Worm (Caenorhabditis elegans) whole organism, midembryonic: Measurements from ENCODE around the gene casy-1.

Source experiments
- T22C8.4 ChIP-seq: fragments of 200-800 bp; sonication (Bioruptor generic); IDR thresholded peaks from 2 replicates; pipeline ENCODE4 v1.3.6; 2022; ENCODE audit warnings: missing genetic modification characterization, missing compliant biosample characterization
- cog-1 ChIP-seq: sonication (generic microtip); optimal IDR thresholded peaks from 2 replicates; lab custom pipeline; 2016; ENCODE audit warnings: missing genetic modification characterization, missing compliant biosample characterization
- flt-1 ChIP-seq: fragments of 200-800 bp; sonication (Bioruptor generic); IDR thresholded peaks from 2 replicates; pipeline ENCODE4 v1.3.6; 2022; ENCODE audit warnings: missing genetic modification characterization, missing compliant biosample characterization
- klf-2 ChIP-seq: fragments of 200-800 bp; sonication (Bioruptor generic); conservative IDR thresholded peaks from 2 replicates; pipeline ENCODE4 v1.3.6; 2022; ENCODE audit warnings: missing genetic modification reagents, missing genetic modification characterization, missing compliant biosample characterization
- med-1 ChIP-seq: sonication (generic microtip); optimal IDR thresholded peaks from 2 replicates; lab custom pipeline; 2017; ENCODE audit warnings: missing genetic modification characterization, mild to moderate bottlenecking, missing compliant biosample characterization, antibody characterized with exemption, missing genetic modification reagents; ENCODE audit not compliant: insufficient read depth
- ref-1 ChIP-seq: fragments of 200-800 bp; sonication (Bioruptor generic); conservative IDR thresholded peaks from 2 replicates; pipeline ENCODE4 v1.3.6; 2022; ENCODE audit warnings: missing genetic modification reagents, missing genetic modification characterization, missing compliant biosample characterization
- tab-1 ChIP-seq: fragments of 200-800 bp; sonication (Bioruptor generic); IDR thresholded peaks from 2 replicates; pipeline ENCODE4 v1.3.6; 2022; ENCODE audit warnings: missing genetic modification characterization, missing compliant biosample characterization
- ztf-23 ChIP-seq: fragments of 200-800 bp; sonication (Bioruptor generic); IDR thresholded peaks from 2 replicates; pipeline ENCODE4 v1.3.6; 2022; ENCODE audit warnings: missing genetic modification reagents, missing genetic modification characterization, missing compliant biosample characterization
- ztf-29 ChIP-seq: fragments of 200-800 bp; sonication (Bioruptor generic); IDR thresholded peaks from 2 replicates; pipeline ENCODE4 v1.3.6; 2022; ENCODE audit warnings: missing genetic modification reagents, missing genetic modification characterization, missing compliant biosample characterization

The casy-1 gene

ce11 chrII:5952214-5952613 is 4.3 kb downstream of the casy-1 start:
- TF ChIP-seq klf-2 (GFP tag; lab: Robert Waterston, UW) (no peak), cog-1 (tag; lab: Kevin White, UChicago) (no peak), flt-1 (GFP tag; lab: Robert Waterston, UW) (no peak), ztf-23 (GFP tag; lab: Robert Waterston, UW) (no peak), T22C8.4 (GFP tag; lab: Robert Waterston, UW) (no peak), tab-1 (no peak), med-1 (GFP tag; lab: Kevin White, UChicago) (no peak), ref-1 (no peak), ztf-29 (GFP tag; lab: Robert Waterston, UW) (no peak)

ce11 chrII:5951745-5952144 is 4.7 kb downstream of the casy-1 start:
- TF ChIP-seq T22C8.4 (GFP tag; lab: Robert Waterston, UW) (no peak), klf-2 (GFP tag; lab: Robert Waterston, UW) (no peak), cog-1 (tag; lab: Kevin White, UChicago) (no peak), med-1 (GFP tag; lab: Kevin White, UChicago) (no peak), ztf-29 (GFP tag; lab: Robert Waterston, UW) (no peak), tab-1 (no peak), ztf-23 (GFP tag; lab: Robert Waterston, UW) (no peak), flt-1 (GFP tag; lab: Robert Waterston, UW) (no peak), ref-1 (no peak)

DNA sequence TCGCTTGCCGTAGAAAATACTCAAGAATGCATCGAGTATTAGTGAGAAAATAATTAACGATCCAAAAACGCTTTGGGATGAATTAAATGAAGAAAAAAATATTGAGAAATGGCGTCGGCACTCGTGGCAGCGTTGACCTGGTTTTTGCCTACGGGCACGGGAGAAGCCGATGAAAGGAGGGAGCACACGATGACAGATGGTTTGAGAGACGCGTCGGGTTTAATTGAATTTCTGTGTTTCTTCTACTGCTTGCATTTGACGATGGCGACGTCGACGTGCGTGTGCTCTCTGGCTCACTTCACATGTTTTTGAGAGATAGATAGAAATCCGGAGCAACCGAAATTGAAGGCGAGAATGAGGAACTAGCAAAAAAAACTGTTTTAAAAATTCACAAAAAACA is 5.8 kb downstream of the casy-1 start:
- no peak for TF ChIP-seq ztf-29 (GFP tag; lab: Robert Waterston, UW)
- no peak for TF ChIP-seq flt-1 (GFP tag; lab: Robert Waterston, UW)
- TF ChIP-seq T22C8.4 (GFP tag; lab: Robert Waterston, UW), result no peak
- no peak for TF ChIP-seq ref-1
- TF ChIP-seq tab-1, result no peak

ce11 chrII:5948681-5949080 is 7.8 kb downstream of the casy-1 start:
- no peak for TF ChIP-seq T22C8.4 (GFP tag; lab: Robert Waterston, UW)
- TF ChIP-seq tab-1, result 0 out of 2 replicates have a peak, but pooled peaks have one; percentile 19

ce11 chrII:5946438-5946837 is 10.0 kb downstream of the casy-1 start:
- TF ChIP-seq ztf-29 (GFP tag; lab: Robert Waterston, UW), result no peak
- no peak for TF ChIP-seq cog-1 (tag; lab: Kevin White, UChicago)
- no peak for TF ChIP-seq ref-1
- TF ChIP-seq tab-1, result no peak
- TF ChIP-seq flt-1 (GFP tag; lab: Robert Waterston, UW), result no peak

- TF ChIP-seq ref-1 (no peak), tab-1 (no peak), klf-2 (GFP tag; lab: Robert Waterston, UW) (no peak), ztf-23 (GFP tag; lab: Robert Waterston, UW) (no peak), T22C8.4 (GFP tag; lab: Robert Waterston, UW) (no peak), flt-1 (GFP tag; lab: Robert Waterston, UW) (no peak), ztf-29 (GFP tag; lab: Robert Waterston, UW) (no peak)
These were observed 10.7 kb downstream of the casy-1 start for ce11 chrII:5945818-5946217.

DNA sequence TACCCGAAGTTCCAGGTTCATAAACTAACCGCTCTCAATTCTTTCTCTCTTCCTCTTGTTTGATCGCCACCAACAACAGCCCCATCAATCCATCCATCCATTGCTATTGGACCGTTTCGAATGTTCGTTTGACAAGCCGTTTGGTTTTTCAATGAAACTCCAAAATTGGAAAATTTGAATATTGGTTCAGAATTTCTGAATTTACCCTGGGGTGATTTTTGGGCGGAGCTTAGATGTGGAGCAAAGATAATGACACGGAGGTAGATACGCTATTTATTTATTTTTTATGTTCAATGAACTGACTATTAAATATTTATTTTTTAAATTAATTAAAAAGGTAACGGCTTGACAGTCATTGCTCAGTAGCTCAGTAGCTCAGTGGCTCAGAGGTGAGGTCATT is 12.2 kb downstream of the casy-1 start, which contains the start of gene B0034.2:
Gene B0034.2, minus strand, starts transcription at position 101 of the 400 bp plus-strand sequence.
- TF ChIP-seq cog-1 (tag; lab: Kevin White, UChicago), result no peak
- TF ChIP-seq flt-1 (GFP tag; lab: Robert Waterston, UW), result no peak
- TF ChIP-seq ztf-29 (GFP tag; lab: Robert Waterston, UW), result no peak
- no peak for TF ChIP-seq T22C8.4 (GFP tag; lab: Robert Waterston, UW)
- no peak for TF ChIP-seq tab-1
- no peak for TF ChIP-seq med-1 (GFP tag; lab: Kevin White, UChicago)
- no peak for TF ChIP-seq ref-1
- no peak for TF ChIP-seq ztf-23 (GFP tag; lab: Robert Waterston, UW)
- TF ChIP-seq klf-2 (GFP tag; lab: Robert Waterston, UW), result no peak

- TF ChIP-seq ztf-29 (GFP tag; lab: Robert Waterston, UW) (no peak), ztf-23 (GFP tag; lab: Robert Waterston, UW) (0 out of 2 replicates have a peak, but pooled peaks have one; percentile 29), cog-1 (tag; lab: Kevin White, UChicago) (no peak)
These were observed 13.9 kb downstream of the casy-1 start, which contains the start of gene F28B12.1 for ce11 chrII:5942593-5942992. Gene F28B12.1 (plus strand): TSS chrII:5942927.

- TF ChIP-seq ztf-29 (GFP tag; lab: Robert Waterston, UW), result no peak
- TF ChIP-seq tab-1, result no peak
- TF ChIP-seq ref-1, result no peak
- TF ChIP-seq klf-2 (GFP tag; lab: Robert Waterston, UW), result no peak
- TF ChIP-seq ztf-23 (GFP tag; lab: Robert Waterston, UW), result no peak
- no peak for TF ChIP-seq flt-1 (GFP tag; lab: Robert Waterston, UW)
These were observed 15.7 kb downstream of the casy-1 start, which contains the start of gene F28B12.6 for ce11 chrII:5940815-5941214. Gene F28B12.6 (plus strand): TSS chrII:5940863.

DNA sequence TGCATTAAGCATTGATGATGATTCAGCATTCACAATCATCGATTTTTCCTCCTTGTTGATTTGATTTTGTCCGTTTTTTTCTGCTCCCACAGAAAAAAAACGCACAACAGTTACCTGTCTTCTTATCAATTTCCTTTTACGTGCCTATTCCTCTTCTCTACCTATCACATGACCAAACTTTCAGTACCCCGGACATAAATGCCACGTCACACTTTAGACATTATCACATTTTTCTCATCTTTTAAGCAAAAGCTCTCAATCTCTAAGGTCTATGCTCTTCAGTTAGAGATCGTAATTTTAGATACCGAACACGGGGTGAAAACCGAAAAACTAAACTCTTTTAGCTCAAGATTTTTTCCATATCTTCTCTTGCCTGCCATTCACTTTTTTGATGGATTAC is 20.5 kb downstream of the casy-1 start:
- TF ChIP-seq T22C8.4 (GFP tag; lab: Robert Waterston, UW) (no peak), med-1 (GFP tag; lab: Kevin White, UChicago) (no peak), ref-1 (no peak), flt-1 (GFP tag; lab: Robert Waterston, UW) (no peak), klf-2 (GFP tag; lab: Robert Waterston, UW) (no peak), cog-1 (tag; lab: Kevin White, UChicago) (no peak)

ce11 chrII:5933962-5934422 is 22.5 kb downstream of the casy-1 start:
- no peak for TF ChIP-seq tab-1
- TF ChIP-seq klf-2 (GFP tag; lab: Robert Waterston, UW), result no peak
- 0 out of 2 replicates have a peak, but pooled peaks have one; percentile 6 for TF ChIP-seq T22C8.4 (GFP tag; lab: Robert Waterston, UW)
- no peak for TF ChIP-seq ref-1
- no peak for TF ChIP-seq med-1 (GFP tag; lab: Kevin White, UChicago)
- TF ChIP-seq ztf-29 (GFP tag; lab: Robert Waterston, UW), result no peak
